Worm (Caenorhabditis elegans) whole organism, late embryonic: ENCODE data around the gene C14A6.8.
"Not testable (repeated sequence)": the region's sequence is repeated elsewhere in the genome, so short reads cannot be mapped to it uniquely, and the experiment has no call there.

Source experiments
- K09A11.1 ChIP-seq: sonication (generic microtip); optimal IDR thresholded peaks from 2 replicates; lab custom pipeline; 2017; ENCODE audit warnings: antibody characterized with exemption, mild to moderate bottlenecking, missing genetic modification characterization, missing compliant biosample characterization; ENCODE audit not compliant: insufficient read depth
- ama-1 ChIP-seq: fragments of 150-350 bp; optimal IDR thresholded peaks from 2 replicates; lab custom pipeline; 2014
- ceh-14 ChIP-seq: sonication (generic microtip); optimal IDR thresholded peaks from 2 replicates; lab custom pipeline; 2016; ENCODE audit warnings: missing genotype, missing genetic modification characterization, missing compliant biosample characterization
- ceh-18 ChIP-seq: sonication (generic microtip); optimal IDR thresholded peaks from 2 replicates; lab custom pipeline; 2016; ENCODE audit warnings: missing genetic modification characterization, missing compliant biosample characterization
- ceh-22 ChIP-seq: sonication (generic microtip); optimal IDR thresholded peaks from 2 replicates; lab custom pipeline; 2017; ENCODE audit warnings: missing biosample characterization, missing genetic modification characterization
- ceh-30 ChIP-seq: fragments of 150-350 bp; optimal IDR thresholded peaks from 2 replicates; lab custom pipeline; 2014; ENCODE audit warnings: missing biosample characterization, missing genetic modification characterization
- ceh-31 ChIP-seq: sonication (generic microtip); optimal IDR thresholded peaks from 2 replicates; lab custom pipeline; 2016; ENCODE audit warnings: missing genetic modification characterization, missing compliant biosample characterization
- ceh-45 ChIP-seq: fragments of 200-800 bp; sonication (Bioruptor generic); IDR thresholded peaks from 2 replicates; pipeline ENCODE4 v1.3.6; 2022; ENCODE audit warnings: missing genetic modification reagents, missing genetic modification characterization, missing compliant biosample characterization
- ceh-6 ChIP-seq: fragments of 200-800 bp; sonication (Bioruptor generic); optimal IDR thresholded peaks from 2 replicates; lab custom pipeline; 2018; ENCODE audit warnings: mild to moderate bottlenecking, missing genetic modification characterization, missing compliant biosample characterization
- ceh-9 ChIP-seq: sonication (generic microtip); optimal IDR thresholded peaks from 2 replicates; lab custom pipeline; 2016; ENCODE audit warnings: mild to moderate bottlenecking, missing genetic modification characterization, inconsistent platforms, missing compliant biosample characterization
- dmd-4 ChIP-seq: sonication (generic microtip); optimal IDR thresholded peaks from 2 replicates; lab custom pipeline; 2016; ENCODE audit warnings: borderline replicate concordance, missing genetic modification characterization, missing compliant biosample characterization
- elt-4 ChIP-seq: sonication (generic microtip); optimal IDR thresholded peaks from 2 replicates; lab custom pipeline; 2016; ENCODE audit warnings: missing genetic modification characterization, missing compliant biosample characterization
- ets-4 ChIP-seq: sonication (generic microtip); optimal IDR thresholded peaks from 2 replicates; lab custom pipeline; 2016; ENCODE audit warnings: missing genetic modification characterization, missing compliant biosample characterization
- eyg-1 ChIP-seq: sonication (generic microtip); optimal IDR thresholded peaks from 2 replicates; lab custom pipeline; 2016; ENCODE audit warnings: missing genotype, missing genetic modification characterization, missing compliant biosample characterization
- fkh-10 ChIP-seq: fragments of 150-350 bp; optimal IDR thresholded peaks from 2 replicates; lab custom pipeline; 2014; ENCODE audit warnings: missing biosample characterization, missing genetic modification reagents, missing genetic modification characterization
- gmeb-2 ChIP-seq: sonication (generic microtip); optimal IDR thresholded peaks from 2 replicates; lab custom pipeline; 2016; ENCODE audit warnings: missing genetic modification characterization, inconsistent platforms, missing compliant biosample characterization
- hlh-13 ChIP-seq: fragments of 200-800 bp; sonication (Bioruptor generic); optimal IDR thresholded peaks from 2 replicates; lab custom pipeline; 2018; ENCODE audit warnings: mild to moderate bottlenecking, missing genetic modification characterization, missing compliant biosample characterization
- hlh-15 ChIP-seq: sonication (generic microtip); optimal IDR thresholded peaks from 2 replicates; lab custom pipeline; 2016; ENCODE audit warnings: missing genetic modification characterization, missing compliant biosample characterization
- hlh-8 ChIP-seq: sonication (generic microtip); optimal IDR thresholded peaks from 2 replicates; lab custom pipeline; 2016; ENCODE audit warnings: missing genotype, missing genetic modification characterization, missing compliant biosample characterization
- lim-6 ChIP-seq: sonication (generic microtip); optimal IDR thresholded peaks from 2 replicates; lab custom pipeline; 2016; ENCODE audit warnings: missing genetic modification characterization, missing compliant biosample characterization
- madf-2 ChIP-seq: sonication (generic microtip); optimal IDR thresholded peaks from 2 replicates; lab custom pipeline; 2017; ENCODE audit warnings: missing genetic modification characterization, missing compliant biosample characterization
- mec-3 ChIP-seq: sonication (generic microtip); optimal IDR thresholded peaks from 2 replicates; lab custom pipeline; 2016; ENCODE audit warnings: borderline replicate concordance, missing genetic modification characterization, missing compliant biosample characterization
- nfya-1 ChIP-seq: sonication (generic microtip); optimal IDR thresholded peaks from 2 replicates; lab custom pipeline; 2017; ENCODE audit warnings: missing genetic modification characterization, mild to moderate bottlenecking, missing compliant biosample characterization, antibody characterized with exemption, moderate library complexity
- pag-3 ChIP-seq: sonication (generic microtip); optimal IDR thresholded peaks from 2 replicates; lab custom pipeline; 2016; ENCODE audit warnings: missing compliant biosample characterization, missing genetic modification characterization, borderline replicate concordance
- pax-1 ChIP-seq: fragments of 150-350 bp; optimal IDR thresholded peaks from 2 replicates; lab custom pipeline; 2014; ENCODE audit warnings: missing biosample characterization, missing genetic modification characterization
- pha-2 ChIP-seq: sonication (generic microtip); optimal IDR thresholded peaks from 2 replicates; lab custom pipeline; 2017; ENCODE audit warnings: mild to moderate bottlenecking, missing genetic modification characterization, missing compliant biosample characterization
- pqm-1 ChIP-seq: sonication (generic microtip); optimal IDR thresholded peaks from 2 replicates; lab custom pipeline; 2016; ENCODE audit warnings: missing genetic modification characterization, missing compliant biosample characterization
- pros-1 ChIP-seq: fragments of 150-350 bp; optimal IDR thresholded peaks from 2 replicates; lab custom pipeline; 2014; ENCODE audit warnings: missing biosample characterization, missing genetic modification reagents, missing genetic modification characterization
- ref-2 ChIP-seq: sonication (generic microtip); optimal IDR thresholded peaks from 2 replicates; lab custom pipeline; 2016; ENCODE audit warnings: missing genetic modification characterization, missing compliant biosample characterization
- sdc-2 ChIP-seq: sonication (generic microtip); optimal IDR thresholded peaks from 2 replicates; lab custom pipeline; 2016; ENCODE audit warnings: missing genotype, missing genetic modification characterization, missing compliant biosample characterization
- sox-2 ChIP-seq: fragments of 200-800 bp; sonication (Bioruptor generic); IDR thresholded peaks from 2 replicates; pipeline ENCODE4 v1.3.6; 2022; ENCODE audit warnings: missing genetic modification reagents, missing genetic modification characterization, missing compliant biosample characterization
- tbx-2 ChIP-seq: sonication (generic microtip); optimal IDR thresholded peaks from 2 replicates; lab custom pipeline; 2016; ENCODE audit warnings: missing genetic modification characterization, missing compliant biosample characterization
- ttx-3 ChIP-seq: sonication (generic microtip); optimal IDR thresholded peaks from 2 replicates; lab custom pipeline; 2016; ENCODE audit warnings: missing genetic modification reagents, missing genetic modification characterization, missing compliant biosample characterization
- unc-42 ChIP-seq: sonication (generic microtip); optimal IDR thresholded peaks from 2 replicates; lab custom pipeline; 2016; ENCODE audit warnings: missing genotype, missing genetic modification characterization, missing compliant biosample characterization
- unc-55 ChIP-seq: sonication (generic microtip); optimal IDR thresholded peaks from 2 replicates; lab custom pipeline; 2017; ENCODE audit warnings: missing biosample characterization, missing genetic modification reagents, missing genetic modification characterization
- unc-86 ChIP-seq: sonication (generic microtip); optimal IDR thresholded peaks from 2 replicates; lab custom pipeline; 2016; ENCODE audit warnings: missing genetic modification characterization, missing compliant biosample characterization
- zip-5 ChIP-seq: sonication (generic microtip); optimal IDR thresholded peaks from 2 replicates; lab custom pipeline; 2016; ENCODE audit warnings: missing genetic modification characterization, missing compliant biosample characterization

Gene C14A6.8

DNA sequence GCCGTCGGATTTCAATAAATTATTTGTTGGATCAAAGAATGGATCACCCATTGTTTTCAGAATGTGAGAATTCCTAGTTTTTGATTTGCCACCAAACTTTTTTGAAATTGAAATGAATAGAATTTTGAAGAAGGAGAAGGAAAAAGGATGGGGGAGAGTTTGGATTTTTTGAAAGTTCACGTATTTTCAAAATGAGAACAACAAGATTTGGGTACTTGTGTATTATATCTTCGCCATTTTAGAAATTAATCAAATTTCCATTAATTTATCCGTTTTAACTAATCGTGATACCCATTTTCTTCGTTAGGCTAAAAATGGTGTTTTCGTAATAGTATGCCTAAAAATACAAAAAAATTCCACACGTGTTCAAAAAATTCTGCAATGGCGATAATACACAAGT, at the start of gene C14A6.8:
TSS of gene C14A6.8 (minus strand) at position 101 of the 400 bp plus-strand sequence.
- TF ChIP-seq tbx-2 (tag; lab: Kevin White, UChicago), result no peak
- no peak for TF ChIP-seq hlh-15 (tag; lab: Kevin White, UChicago)
- no peak for TF ChIP-seq pag-3 (tag; lab: Kevin White, UChicago)
- TF ChIP-seq unc-86 (tag; lab: Kevin White, UChicago), result no peak
- no peak for TF ChIP-seq lim-6 (tag; lab: Kevin White, UChicago)
- TF ChIP-seq mec-3 (tag; lab: Kevin White, UChicago), result no peak
- TF ChIP-seq madf-2, result no peak
- TF ChIP-seq ttx-3, result no peak
- TF ChIP-seq pha-2 (tag; lab: Kevin White, UChicago), result no peak
- no peak for TF ChIP-seq hlh-13 (GFP tag; lab: Kevin White, UChicago)
- no peak for TF ChIP-seq sox-2 (GFP tag; lab: Robert Waterston, UW)
- TF ChIP-seq sdc-2, result no peak
- no peak for TF ChIP-seq ceh-45 (GFP tag; lab: Robert Waterston, UW)
- no peak for TF ChIP-seq ref-2
- no peak for TF ChIP-seq ceh-9
- TF ChIP-seq gmeb-2, result no peak
- no peak for TF ChIP-seq ceh-6 (GFP tag; lab: Kevin White, UChicago)
- no peak for TF ChIP-seq hlh-8 (tag; lab: Kevin White, UChicago)
- TF ChIP-seq pros-1, result no peak
- no peak for TF ChIP-seq fkh-10 (GFP tag; lab: Kevin White, UChicago)

DNA sequence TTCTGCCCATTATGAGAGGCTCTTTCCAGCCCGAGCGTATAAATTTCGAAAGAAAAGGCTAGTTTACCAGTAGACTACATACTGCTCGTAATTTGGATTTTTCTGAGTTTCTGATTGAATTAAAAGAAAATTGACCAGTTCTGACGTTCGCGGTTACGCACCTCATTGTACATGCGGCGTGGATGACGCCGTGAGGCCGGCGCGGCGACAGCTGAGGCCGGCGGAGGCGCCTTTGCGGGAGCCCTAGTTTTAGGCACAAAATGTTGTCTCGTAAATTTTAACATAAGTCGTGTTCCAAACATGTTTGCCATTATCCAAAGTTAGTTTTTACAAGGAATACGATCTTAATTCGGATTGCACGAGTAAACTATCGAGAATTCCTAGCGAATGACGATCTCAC, 45.3 kb upstream of the C14A6.8 start, which contains the start of gene F16H6.9:
TSS of gene F16H6.9 (plus strand) at position 301 of the 400 bp plus-strand sequence.
- not testable (repeated sequence) for TF ChIP-seq pqm-1, ceh-31, ets-4 (tag; lab: Kevin White, UChicago)
- TF ChIP-seq, all 69 proteins: peak for 0; not testable (repeated sequence) for 69

DNA sequence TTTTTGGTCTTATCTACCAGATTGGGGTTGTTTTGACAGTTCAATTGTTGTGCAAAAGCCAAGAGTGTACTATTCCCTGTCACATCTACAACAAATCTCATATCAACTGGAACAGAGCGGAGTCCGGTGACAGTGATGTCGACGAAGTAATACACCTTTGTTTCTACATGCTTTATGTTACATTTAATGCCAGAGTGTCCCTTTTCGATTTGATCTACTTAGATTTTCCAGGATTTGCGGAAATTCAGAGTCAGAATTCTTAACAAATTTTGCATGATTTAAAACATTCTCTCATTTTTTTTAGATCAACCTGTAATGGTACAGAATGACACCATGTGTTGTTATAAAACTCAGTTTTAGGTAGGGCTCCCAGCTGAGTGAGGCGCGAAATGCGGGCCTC, 44.7 kb upstream of the C14A6.8 start, which contains the start of gene F16H6.8:
TSS of gene F16H6.8 (minus strand) at position 101 of the 400 bp plus-strand sequence.
- TF ChIP-seq hlh-13 (GFP tag; lab: Kevin White, UChicago); ceh-18 (tag; lab: Kevin White, UChicago); ceh-30 (tag; lab: Kevin White, UChicago): not testable (repeated sequence)

DNA sequence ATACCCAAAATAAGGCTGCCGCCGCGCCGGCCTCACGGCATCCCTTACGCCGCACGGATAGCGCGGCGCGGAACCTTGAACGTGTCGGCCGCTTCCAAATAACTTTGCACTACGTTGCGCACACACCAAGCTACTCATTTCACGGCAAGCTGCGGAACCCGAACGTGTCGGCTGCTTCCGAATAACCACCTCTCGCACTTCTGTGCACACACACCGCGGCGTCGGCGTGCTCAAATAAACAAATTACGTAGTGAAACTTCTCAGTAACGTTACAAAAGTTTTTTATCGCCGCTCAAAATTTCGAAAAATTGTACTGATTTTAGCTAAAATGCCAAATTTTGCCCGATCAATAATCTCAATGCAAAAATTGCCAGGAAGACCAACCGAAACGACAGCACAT, 41.4 kb upstream of the C14A6.8 start:
- no peak for TF ChIP-seq pha-2 (tag; lab: Kevin White, UChicago)
- no peak for TF ChIP-seq sdc-2
- TF ChIP-seq pqm-1 (tag; lab: Kevin White, UChicago), result no peak
- no peak for TF ChIP-seq K09A11.1
- no peak for TF ChIP-seq ceh-18 (tag; lab: Kevin White, UChicago)
- no peak for TF ChIP-seq ceh-22
- TF ChIP-seq unc-42 (tag; lab: Kevin White, UChicago), result no peak
- no peak for TF ChIP-seq ceh-45 (GFP tag; lab: Robert Waterston, UW)
- TF ChIP-seq pax-1 (tag; lab: Kevin White, UChicago), result no peak
- no peak for TF ChIP-seq hlh-8 (tag; lab: Kevin White, UChicago)
- TF ChIP-seq ceh-14 (tag; lab: Kevin White, UChicago), result no peak
- TF ChIP-seq unc-55 (GFP tag; lab: Kevin White, UChicago), result no peak
- TF ChIP-seq elt-4, result no peak
- no peak for TF ChIP-seq ceh-9
- no peak for TF ChIP-seq eyg-1 (tag; lab: Kevin White, UChicago)
- TF ChIP-seq ama-1 (lab: Kevin White, UChicago), result no peak

DNA sequence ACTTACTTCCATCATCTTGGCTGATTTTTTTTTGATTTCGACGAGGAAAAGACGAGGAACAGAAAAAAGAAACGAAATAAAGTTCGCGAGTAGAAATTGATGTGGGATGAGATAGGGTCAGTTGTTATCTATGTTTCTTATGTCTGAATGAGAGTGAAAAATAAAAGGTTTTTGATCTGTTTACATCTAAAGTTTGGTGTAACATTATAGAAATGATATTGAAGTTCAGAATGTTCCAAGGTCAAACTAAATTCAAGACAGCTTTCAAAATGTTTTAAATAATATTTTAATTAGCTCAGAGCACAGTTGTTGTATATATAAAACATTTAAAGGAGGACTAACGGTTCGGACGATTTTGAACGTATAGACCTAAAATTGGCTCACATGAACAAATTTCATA, 37.6 kb upstream of the C14A6.8 start, which contains the start of gene F16H6.7:
TSS of gene F16H6.7 (minus strand) at position 101 of the 400 bp plus-strand sequence.
- TF ChIP-seq ets-4 (tag; lab: Kevin White, UChicago) (no peak), zip-5 (tag; lab: Kevin White, UChicago) (no peak), madf-2 (no peak), ceh-14 (tag; lab: Kevin White, UChicago) (no peak), nfya-1 (tag; lab: Kevin White, UChicago) (no peak), elt-4 (no peak), dmd-4 (no peak), ceh-9 (no peak)
